Fruit fly (Drosophila melanogaster) whole organism, wandering third instar larva: ENCODE results near the gene Cad96Ca.

Source experiments
- Abd-B ChIP-seq: fragments of >200 bp; optimal IDR thresholded peaks from 2 replicates; lab custom pipeline; 2017; ENCODE audit warnings: missing biosample characterization, missing genetic modification characterization
- CG32264 ChIP-seq: fragments of 200-800 bp; sonication (Bioruptor generic); optimal IDR thresholded peaks from 2 replicates; lab custom pipeline; 2016; ENCODE audit warnings: missing biosample characterization, missing genetic modification characterization
- CG9705 ChIP-seq: fragments of 200-800 bp; sonication (Bioruptor generic); optimal IDR thresholded peaks from 2 replicates; lab custom pipeline; 2018; ENCODE audit warnings: missing biosample characterization, mild to moderate bottlenecking, missing genetic modification characterization
- CrebA ChIP-seq: fragments of 200-800 bp; sonication (Bioruptor generic); optimal IDR thresholded peaks from 2 replicates; lab custom pipeline; 2016; ENCODE audit warnings: missing biosample characterization, mild to moderate bottlenecking, missing genetic modification characterization, borderline replicate concordance
- Dfd ChIP-seq: fragments of >200 bp; optimal IDR thresholded peaks from 2 replicates; lab custom pipeline; 2017; ENCODE audit warnings: missing biosample characterization, missing genetic modification characterization
- Dif ChIP-seq: fragments of 200-275, 200-300 bp; sonication (Bioruptor generic); optimal IDR thresholded peaks from 2 replicates; lab custom pipeline; 2018; ENCODE audit warnings: missing biosample characterization, missing genetic modification characterization; ENCODE audit not compliant: partially characterized antibody
- GATAd ChIP-seq: sonication (Bioruptor generic); optimal IDR thresholded peaks from 2 replicates; lab custom pipeline; 2016; ENCODE audit warnings: missing biosample characterization, missing genetic modification characterization
- HLH106 ChIP-seq: fragments of 200-800 bp; optimal IDR thresholded peaks from 3 replicates; lab custom pipeline; 2019; ENCODE audit warnings: missing biosample characterization, mild to moderate bottlenecking, missing genetic modification characterization, moderate library complexity
- Hnf4 ChIP-seq: fragments of 200-800 bp; sonication (Bioruptor generic); optimal IDR thresholded peaks from 2 replicates; lab custom pipeline; 2016; ENCODE audit warnings: missing biosample characterization, mild to moderate bottlenecking, missing genetic modification characterization
- Hr78 ChIP-seq: fragments of >200 bp; optimal IDR thresholded peaks from 2 replicates; lab custom pipeline; 2017; ENCODE audit warnings: missing biosample characterization, missing genetic modification characterization
- Hr83 ChIP-seq: fragments of 200-300 bp; sonication (Bioruptor generic); optimal IDR thresholded peaks from 2 replicates; lab custom pipeline; 2016; ENCODE audit warnings: missing biosample characterization, mild to moderate bottlenecking, missing genetic modification characterization, moderate library complexity; ENCODE audit not compliant: poor library complexity, severe bottlenecking
- Jra ChIP-seq: sonication (Bioruptor generic); optimal IDR thresholded peaks from 2 replicates; lab custom pipeline; 2016; ENCODE audit warnings: missing biosample characterization, missing genetic modification characterization
- Mio ChIP-seq: sonication (Bioruptor generic); optimal IDR thresholded peaks from 2 replicates; lab custom pipeline; 2016; ENCODE audit warnings: missing biosample characterization, missing genetic modification characterization
- Myc ChIP-seq: fragments of >200 bp; optimal IDR thresholded peaks from 2 replicates; lab custom pipeline; 2017
- N ChIP-seq: fragments of >200 bp; optimal IDR thresholded peaks from 2 replicates; lab custom pipeline; 2018; ENCODE audit warnings: missing biosample characterization, missing external identifiers, missing genetic modification characterization
- OdsH ChIP-seq: fragments of 200-800 bp; sonication (Bioruptor generic); optimal IDR thresholded peaks from 2 replicates; lab custom pipeline; 2016; ENCODE audit warnings: missing biosample characterization, mild to moderate bottlenecking, missing genetic modification characterization
- Rel ChIP-seq, 2 experiments: fragments of 200-800 bp; sonication (Bioruptor generic) in 1 of 2; optimal IDR thresholded peaks; 2 replicates in 1 of 2; 3 replicates in 1 of 2; lab custom pipeline; 2016 to 2019; ENCODE audit warnings: mild to moderate bottlenecking in 2 of 2, missing biosample characterization in 2 of 2, missing genetic modification characterization in 2 of 2, moderate library complexity in 1 of 2
- Sp1 ChIP-seq: fragments of 200-800 bp; sonication (Bioruptor generic); optimal IDR thresholded peaks from 3 replicates; lab custom pipeline; 2019; ENCODE audit warnings: missing biosample characterization, mild to moderate bottlenecking, missing genetic modification characterization, moderate library complexity
- Vsx2 ChIP-seq: fragments of 200-300, 225-300 bp; sonication (Bioruptor generic); optimal IDR thresholded peaks from 2 replicates; lab custom pipeline; 2018; ENCODE audit warnings: missing biosample characterization, missing genetic modification characterization; ENCODE audit not compliant: partially characterized antibody
- br ChIP-seq: fragments of 200-800 bp; sonication (Bioruptor generic); optimal IDR thresholded peaks from 2 replicates; lab custom pipeline; 2016; ENCODE audit warnings: missing biosample characterization, missing genetic modification characterization
- brk ChIP-seq: fragments of 200-800 bp; sonication (Bioruptor generic); optimal IDR thresholded peaks from 2 replicates; lab custom pipeline; 2016; ENCODE audit warnings: missing biosample characterization, mild to moderate bottlenecking, missing genetic modification characterization
- dl ChIP-seq, 2 experiments: fragments of 175-275, 200-275 bp in 1 of 2; fragments of 200-275 bp in 1 of 2; sonication (Bioruptor generic); optimal IDR thresholded peaks; lab custom pipeline; 2018; ENCODE audit warnings: mild to moderate bottlenecking in 2 of 2, missing biosample characterization in 2 of 2, missing genetic modification characterization in 2 of 2, moderate library complexity in 2 of 2; ENCODE audit not compliant: partially characterized antibody in 2 of 2, insufficient read depth in 1 of 2
- dmrt93B ChIP-seq: fragments of 200-800 bp; sonication (Bioruptor generic); optimal IDR thresholded peaks from 2 replicates; lab custom pipeline; 2018; ENCODE audit warnings: missing biosample characterization, mild to moderate bottlenecking, missing genetic modification characterization
- dsf ChIP-seq: sonication (Bioruptor generic); optimal IDR thresholded peaks from 2 replicates; lab custom pipeline; 2016; ENCODE audit warnings: missing biosample characterization, missing genetic modification characterization, borderline replicate concordance
- ey ChIP-seq: fragments of 200-800 bp; sonication (Bioruptor generic); optimal IDR thresholded peaks from 2 replicates; lab custom pipeline; 2016; ENCODE audit warnings: missing biosample characterization, missing genetic modification characterization
- foxo ChIP-seq, 2 experiments: fragments of 200-800 bp; sonication (Bioruptor generic); optimal IDR thresholded peaks; 2 replicates in 1 of 2; 3 replicates in 1 of 2; lab custom pipeline; 2016 to 2017; ENCODE audit warnings: missing biosample characterization in 2 of 2, missing genetic modification characterization in 2 of 2
- fru ChIP-seq: fragments of 200-800 bp; sonication (Bioruptor generic); optimal IDR thresholded peaks from 3 replicates; lab custom pipeline; 2016; ENCODE audit warnings: missing biosample characterization, mild to moderate bottlenecking, missing genetic modification characterization
- h ChIP-seq: fragments of 200-800 bp; sonication (Bioruptor generic); optimal IDR thresholded peaks from 3 replicates; lab custom pipeline; 2016; ENCODE audit warnings: missing biosample characterization, mild to moderate bottlenecking, missing genetic modification characterization
- jim ChIP-seq: fragments of 175-275, 200-325 bp; sonication (Bioruptor generic); optimal IDR thresholded peaks from 2 replicates; lab custom pipeline; 2016; ENCODE audit warnings: missing biosample characterization, mild to moderate bottlenecking, missing genetic modification characterization
- lola ChIP-seq: fragments of >200 bp; optimal IDR thresholded peaks from 2 replicates; lab custom pipeline; 2017; ENCODE audit warnings: missing biosample characterization, missing genetic modification characterization
- pan ChIP-seq: fragments of >200 bp; optimal IDR thresholded peaks from 2 replicates; lab custom pipeline; 2017
- psq ChIP-seq: fragments of 200-800 bp; sonication (Bioruptor generic); optimal IDR thresholded peaks from 3 replicates; lab custom pipeline; 2017; ENCODE audit warnings: missing biosample characterization, mild to moderate bottlenecking, missing genetic modification characterization, moderate library complexity
- rgr ChIP-seq: fragments of 200-800 bp; sonication (Bioruptor generic); optimal IDR thresholded peaks from 3 replicates; lab custom pipeline; 2016; ENCODE audit warnings: missing biosample characterization, mild to moderate bottlenecking, missing genetic modification characterization
- sage ChIP-seq: fragments of 200-800 bp; sonication (Bioruptor generic); optimal IDR thresholded peaks from 2 replicates; lab custom pipeline; 2016; ENCODE audit warnings: missing biosample characterization, mild to moderate bottlenecking, missing genetic modification characterization
- sv ChIP-seq: fragments of 200-800 bp; sonication (Bioruptor generic); optimal IDR thresholded peaks from 3 replicates; lab custom pipeline; 2016; ENCODE audit warnings: missing biosample characterization, missing genetic modification characterization
- tai ChIP-seq: sonication (Bioruptor generic); optimal IDR thresholded peaks from 2 replicates; lab custom pipeline; 2016; ENCODE audit warnings: missing biosample characterization, missing genetic modification characterization
- usp ChIP-seq: fragments of >200 bp; optimal IDR thresholded peaks from 2 replicates; lab custom pipeline; 2017; ENCODE audit warnings: missing biosample characterization, missing genetic modification characterization
- woc ChIP-seq: sonication (Bioruptor generic); optimal IDR thresholded peaks from 2 replicates; lab custom pipeline; 2016; ENCODE audit warnings: missing biosample characterization, mild to moderate bottlenecking, missing genetic modification characterization

The Cad96Ca gene

dm6 chr3R:25188990-25189389, 19.1 kb downstream of the Cad96Ca start:
- TF ChIP-seq CG9705 (no peak), dl (GFP tag; optimal IDR thresholded peaks at IDR 0.05; lab: Kevin White, UChicago; ENCODE audit: insufficient read depth in 1 of 2, partially characterized antibody in 2 of 2) (no peak), tai (GFP tag; lab: Kevin White, UChicago) (no peak), dmrt93B (GFP tag; lab: Kevin White, UChicago) (no peak), OdsH (GFP tag; lab: Kevin White, UChicago) (no peak), Hnf4 (GFP tag; lab: Kevin White, UChicago) (no peak), GATAd (GFP tag; lab: Kevin White, UChicago) (no peak)

dm6 chr3R:25184540-25184939, 23.5 kb downstream of the Cad96Ca start:
- TF ChIP-seq lola (no peak), N (GFP tag; lab: Kevin White, UChicago) (peak; percentile 67)

- TF ChIP-seq dmrt93B (GFP tag; lab: Kevin White, UChicago) = no peak
- TF ChIP-seq CG9705 = no peak
- peak; percentile 36 for TF ChIP-seq rgr
- TF ChIP-seq Hr78 = no peak
- TF ChIP-seq dsf (GFP tag; lab: Kevin White, UChicago) = no peak
- no peak for TF ChIP-seq Jra (GFP tag; lab: Kevin White, UChicago)
- no peak for TF ChIP-seq jim (GFP tag; lab: Kevin White, UChicago)
- TF ChIP-seq usp (GFP tag; lab: Kevin White, UChicago) = no peak
- no peak for TF ChIP-seq N (GFP tag; lab: Kevin White, UChicago)
- TF ChIP-seq sv = no peak
- TF ChIP-seq brk (GFP tag; lab: Kevin White, UChicago) = no peak
- peak; percentile 43 for TF ChIP-seq HLH106 (tag; lab: Kevin White, UChicago)
- peak; percentile 53 for TF ChIP-seq psq (GFP tag; lab: Kevin White, UChicago)
- TF ChIP-seq dl (GFP tag; optimal IDR thresholded peaks at IDR 0.05; lab: Kevin White, UChicago; ENCODE audit: insufficient read depth in 1 of 2, partially characterized antibody in 2 of 2) = peak; percentile 89 to 91
- peak; percentile 63 for TF ChIP-seq Sp1 (GFP tag; lab: Kevin White, UChicago)
- no peak for TF ChIP-seq ey (GFP tag; lab: Kevin White, UChicago)
- peak; percentile 43 for TF ChIP-seq h (GFP tag; lab: Kevin White, UChicago)
- no peak for TF ChIP-seq sage (GFP tag; lab: Kevin White, UChicago)
- no peak for TF ChIP-seq lola
- no peak for TF ChIP-seq tai (GFP tag; lab: Kevin White, UChicago)
- TF ChIP-seq Abd-B (GFP tag; lab: Kevin White, UChicago) = no peak
- TF ChIP-seq br = no peak
- no peak for TF ChIP-seq woc (GFP tag; lab: Kevin White, UChicago)
- peak; percentile 38 for TF ChIP-seq Hr83
- no peak for TF ChIP-seq Myc (lab: Kevin White, UChicago)
- peak; percentile 92 for TF ChIP-seq Dif
- TF ChIP-seq Dfd (GFP tag; lab: Kevin White, UChicago) = no peak
- peak; percentile 41 for TF ChIP-seq fru (GFP tag; lab: Kevin White, UChicago)
- no peak for TF ChIP-seq Rel (GFP tag; optimal IDR thresholded peaks at IDR 0.05; lab: Kevin White, UChicago)
- TF ChIP-seq Rel (tag; optimal IDR thresholded peaks at IDR 0.05; lab: Kevin White, UChicago) = peak; percentile 82
- TF ChIP-seq foxo (GFP tag; optimal IDR thresholded peaks at IDR 0.05; lab: Kevin White, UChicago) = peak in 1 of 2 experiments; percentile 71
- TF ChIP-seq GATAd (GFP tag; lab: Kevin White, UChicago) = no peak
- no peak for TF ChIP-seq CrebA (GFP tag; lab: Kevin White, UChicago)
- TF ChIP-seq CG32264 (GFP tag; lab: Kevin White, UChicago) = no peak
- peak; percentile 30 for TF ChIP-seq OdsH (GFP tag; lab: Kevin White, UChicago)
- TF ChIP-seq Vsx2 (GFP tag; lab: Kevin White, UChicago) = peak; percentile 67
- no peak for TF ChIP-seq pan
- TF ChIP-seq Hnf4 (GFP tag; lab: Kevin White, UChicago) = peak; percentile 7
- no peak for TF ChIP-seq Mio (GFP tag; lab: Kevin White, UChicago)
Measured at dm6 chr3R:25183484-25184442, 24.3 kb downstream of the Cad96Ca start, which contains the start of gene dan. Gene dan, plus strand, starts transcription at chr3R:25184383.
